Fruit fly (Drosophila melanogaster) whole organism, prepupa: ENCODE data around the gene CG31910.

Source experiments
- CG10669 ChIP-seq: fragments of 200-800 bp; sonication (Bioruptor generic); optimal IDR thresholded peaks from 3 replicates; lab custom pipeline; 2018; ENCODE audit warnings: missing biosample characterization, mild to moderate bottlenecking, missing genetic modification characterization, moderate library complexity
- CG11902 ChIP-seq: fragments of 200-800 bp; sonication (Bioruptor generic); optimal IDR thresholded peaks from 3 replicates; lab custom pipeline; 2016; ENCODE audit warnings: missing biosample characterization, missing genetic modification characterization
- CG15336 ChIP-seq: fragments of 200-800 bp; sonication (Bioruptor generic); IDR thresholded peaks from 2 replicates; pipeline ENCODE4 v1.3.6; 2022; ENCODE audit warnings: missing biosample characterization, missing genetic modification characterization
- CG1621 ChIP-seq: fragments of 200-800 bp; sonication (Bioruptor generic); optimal IDR thresholded peaks from 3 replicates; lab custom pipeline; 2018; ENCODE audit warnings: missing biosample characterization, mild to moderate bottlenecking, missing genetic modification characterization
- CG3032 ChIP-seq: fragments of 200-800 bp; optimal IDR thresholded peaks from 2 replicates; lab custom pipeline; 2019; ENCODE audit warnings: missing biosample characterization, mild to moderate bottlenecking, missing genetic modification characterization, moderate library complexity
- CG34406 ChIP-seq: fragments of 200-800 bp; sonication (Bioruptor generic); optimal IDR thresholded peaks from 3 replicates; lab custom pipeline; 2016; ENCODE audit warnings: missing biosample characterization, missing genetic modification characterization
- CG3919 ChIP-seq: fragments of 200-800 bp; sonication (Bioruptor generic); optimal IDR thresholded peaks from 3 replicates; lab custom pipeline; 2016; ENCODE audit warnings: missing biosample characterization, missing genetic modification characterization
- CG4318 ChIP-seq: fragments of 200-800 bp; sonication (Bioruptor generic); optimal IDR thresholded peaks from 3 replicates; lab custom pipeline; 2017; ENCODE audit warnings: missing biosample characterization, mild to moderate bottlenecking, missing genetic modification characterization
- CG6163 ChIP-seq: fragments of 200-800 bp; sonication (Bioruptor generic); IDR thresholded peaks from 3 replicates; pipeline ENCODE4 v1.3.6; 2022; ENCODE audit warnings: missing biosample characterization, missing genetic modification characterization
- CG6792 ChIP-seq: fragments of 200-800 bp; sonication (Bioruptor generic); optimal IDR thresholded peaks from 3 replicates; lab custom pipeline; 2016; ENCODE audit warnings: missing biosample characterization, missing genetic modification characterization
- CG6808 ChIP-seq: fragments of 200-800 bp; sonication (Bioruptor generic); optimal IDR thresholded peaks from 3 replicates; lab custom pipeline; 2017; ENCODE audit warnings: missing biosample characterization, missing genetic modification characterization, mild to moderate bottlenecking, moderate library complexity, missing genetic modification reagents
- CG6854 ChIP-seq: fragments of 200-800 bp; sonication (Bioruptor generic); optimal IDR thresholded peaks from 2 replicates; lab custom pipeline; 2017; ENCODE audit warnings: missing biosample characterization, mild to moderate bottlenecking, missing genetic modification characterization
- CG8119 ChIP-seq: fragments of 200-800 bp; sonication (Bioruptor generic); IDR thresholded peaks from 3 replicates; pipeline ENCODE4 v1.3.6; 2022; ENCODE audit warnings: missing biosample characterization, missing genetic modification characterization
- CG8319 ChIP-seq: fragments of 200-800 bp; sonication (Bioruptor generic); optimal IDR thresholded peaks from 3 replicates; lab custom pipeline; 2016; ENCODE audit warnings: missing biosample characterization, missing genetic modification characterization
- CG8632 ChIP-seq: fragments of 200-800 bp; sonication (Bioruptor generic); optimal IDR thresholded peaks from 3 replicates; lab custom pipeline; 2016; ENCODE audit warnings: missing biosample characterization, missing genetic modification characterization
- CG9139 ChIP-seq: fragments of 200-800 bp; sonication (Bioruptor generic); optimal IDR thresholded peaks from 3 replicates; lab custom pipeline; 2017; ENCODE audit warnings: missing biosample characterization, mild to moderate bottlenecking, missing genetic modification characterization
- Eip78C ChIP-seq: fragments of 200-800 bp; sonication (Bioruptor generic); peaks from one replicate; lab custom pipeline; 2016; ENCODE audit warnings: missing biosample characterization, missing genetic modification characterization
- Eip93F ChIP-seq: fragments of 200-800 bp; sonication (Bioruptor generic); optimal IDR thresholded peaks from 2 replicates; lab custom pipeline; 2016; ENCODE audit warnings: missing biosample characterization, mild to moderate bottlenecking, missing genetic modification characterization
- Ets96B ChIP-seq: fragments of 200-800 bp; optimal IDR thresholded peaks from 2 replicates; lab custom pipeline; 2019; ENCODE audit warnings: missing biosample characterization, mild to moderate bottlenecking, missing genetic modification characterization, moderate library complexity
- Hr4 ChIP-seq: fragments of 200-800 bp; sonication (Bioruptor generic); optimal IDR thresholded peaks from 3 replicates; lab custom pipeline; 2016; ENCODE audit warnings: missing biosample characterization, missing genetic modification characterization
- Lpt ChIP-seq: fragments of 200-800 bp; sonication (Bioruptor generic); optimal IDR thresholded peaks from 3 replicates; lab custom pipeline; 2016; ENCODE audit warnings: missing biosample characterization, missing genetic modification characterization
- Met ChIP-seq: fragments of 200-800 bp; sonication (Bioruptor generic); optimal IDR thresholded peaks from 3 replicates; lab custom pipeline; 2016; ENCODE audit warnings: missing biosample characterization, missing genetic modification characterization
- OdsH ChIP-seq: fragments of 200-800 bp; sonication (Bioruptor generic); optimal IDR thresholded peaks from 3 replicates; lab custom pipeline; 2016; ENCODE audit warnings: missing biosample characterization, missing genetic modification characterization
- Sox102F ChIP-seq: fragments of 200-800 bp; sonication (Bioruptor generic); optimal IDR thresholded peaks from 2 replicates; lab custom pipeline; 2016; ENCODE audit warnings: missing biosample characterization, mild to moderate bottlenecking, missing genetic modification characterization
- achi ChIP-seq: fragments of 200-800 bp; sonication (Bioruptor generic); optimal IDR thresholded peaks from 3 replicates; lab custom pipeline; 2016; ENCODE audit warnings: missing biosample characterization, missing genetic modification characterization
- acj6 ChIP-seq: fragments of 200-800 bp; sonication (Bioruptor generic); optimal IDR thresholded peaks from 3 replicates; lab custom pipeline; 2016; ENCODE audit warnings: missing biosample characterization, missing genetic modification characterization
- cyc ChIP-seq: fragments of 200-800 bp; sonication (Bioruptor generic); optimal IDR thresholded peaks from 3 replicates; lab custom pipeline; 2016; ENCODE audit warnings: missing biosample characterization, missing genetic modification characterization
- dsx ChIP-seq: fragments of 200-800 bp; optimal IDR thresholded peaks from 3 replicates; lab custom pipeline; 2019; ENCODE audit warnings: missing biosample characterization, mild to moderate bottlenecking, missing genetic modification characterization, moderate library complexity; ENCODE audit not compliant: poor library complexity, severe bottlenecking
- esn ChIP-seq: fragments of 200-800 bp; sonication (Bioruptor generic); optimal IDR thresholded peaks from 2 replicates; lab custom pipeline; 2016; ENCODE audit warnings: missing biosample characterization, mild to moderate bottlenecking, missing genetic modification characterization, moderate library complexity
- fd85E ChIP-seq: fragments of 200-800 bp; sonication (Bioruptor generic); optimal IDR thresholded peaks from 3 replicates; lab custom pipeline; 2016; ENCODE audit warnings: missing biosample characterization, missing genetic modification characterization
- fkh ChIP-seq: fragments of 200-800 bp; sonication (Bioruptor generic); optimal IDR thresholded peaks from 3 replicates; lab custom pipeline; 2017; ENCODE audit warnings: missing biosample characterization, mild to moderate bottlenecking, missing genetic modification characterization, moderate library complexity
- lz ChIP-seq: fragments of 200-800 bp; sonication (Bioruptor generic); optimal IDR thresholded peaks from 3 replicates; lab custom pipeline; 2016; ENCODE audit warnings: missing biosample characterization, missing genetic modification characterization
- net ChIP-seq: fragments of 200-800 bp; sonication (Bioruptor generic); optimal IDR thresholded peaks from 3 replicates; lab custom pipeline; 2016; ENCODE audit warnings: missing biosample characterization, missing genetic modification characterization
- salr ChIP-seq, 2 experiments: fragments of 200-800 bp; sonication (Bioruptor generic); optimal IDR thresholded peaks; 3 replicates each; lab custom pipeline; 2016 to 2018; ENCODE audit warnings: missing biosample characterization in 2 of 2, missing genetic modification characterization in 2 of 2, mild to moderate bottlenecking in 1 of 2
- ss ChIP-seq, 2 experiments: fragments of 200-800 bp; sonication (Bioruptor generic); optimal IDR thresholded peaks; 2 replicates in 1 of 2; 3 replicates in 1 of 2; lab custom pipeline; 2017 to 2018; ENCODE audit warnings: mild to moderate bottlenecking in 2 of 2, missing biosample characterization in 2 of 2, missing genetic modification characterization in 2 of 2, moderate library complexity in 1 of 2
- svp ChIP-seq: fragments of 200-800 bp; sonication (Bioruptor generic); peaks from one replicate; lab custom pipeline; 2016; ENCODE audit warnings: missing biosample characterization, missing genetic modification characterization
- vri ChIP-seq: fragments of 200-800 bp; sonication (Bioruptor generic); optimal IDR thresholded peaks from 3 replicates; lab custom pipeline; 2016; ENCODE audit warnings: missing biosample characterization, mild to moderate bottlenecking, missing genetic modification characterization

Gene CG31910

dm6 chr2L:6716921-6717320, 28.5 kb downstream of the CG31910 start (continued):
- TF ChIP-seq salr (GFP tag; optimal IDR thresholded peaks at IDR 0.05; lab: Kevin White, UChicago) (no peak), CG34406 (no peak), Eip93F (GFP tag; lab: Kevin White, UChicago) (no peak), dsx (GFP tag; lab: Kevin White, UChicago) (no peak), CG6792 (no peak)

- TF ChIP-seq CG4318 = no peak
- TF ChIP-seq svp (GFP tag; lab: Kevin White, UChicago) = peak; percentile 96
Observed at dm6 chr2L:6716182-6716770, 29.1 kb downstream of the CG31910 start, which contains the start of gene AkhR. TSS of gene AkhR (minus strand) at chr2L:6716186.

dm6 chr2L:6708997-6709662, 36.3 kb downstream of the CG31910 start, which contains the start of gene Tsp:
TSS of gene Tsp (minus strand) at chr2L:6709086.
- TF ChIP-seq CG9139 = peak; percentile 7
- peak; percentile 23 for TF ChIP-seq fkh
- peak; percentile 13; the same call in 1 of the 3 replicates for TF ChIP-seq CG8119 (GFP tag; lab: Robert Waterston, UW)
- TF ChIP-seq net (GFP tag; lab: Kevin White, UChicago) = peak; percentile 4
- no peak for TF ChIP-seq Sox102F (GFP tag; lab: Kevin White, UChicago)
- peak; percentile 12 for TF ChIP-seq achi
- TF ChIP-seq ss (GFP tag; optimal IDR thresholded peaks at IDR 0.05; lab: Kevin White, UChicago) = peak; percentile 5 to 41
- no peak for TF ChIP-seq CG8632
- no peak for TF ChIP-seq CG6854 (GFP tag; lab: Kevin White, UChicago)
- TF ChIP-seq CG6808 (GFP tag; lab: Kevin White, UChicago) = peak; percentile 4
- no peak for TF ChIP-seq Eip93F (GFP tag; lab: Kevin White, UChicago)
- TF ChIP-seq CG1621 (tag; lab: Kevin White, UChicago) = peak; percentile 36
- peak; percentile 71 for TF ChIP-seq Eip78C (GFP tag; lab: Kevin White, UChicago)
- TF ChIP-seq salr (GFP tag; optimal IDR thresholded peaks at IDR 0.05; lab: Kevin White, UChicago) = no peak
- peak; percentile 56 for TF ChIP-seq CG6163 (GFP tag; lab: Robert Waterston, UW)
- peak; percentile 17 for TF ChIP-seq CG3919 (GFP tag; lab: Kevin White, UChicago)
- peak; percentile 64 for TF ChIP-seq svp (GFP tag; lab: Kevin White, UChicago)
- peak; percentile 27 for TF ChIP-seq Met (GFP tag; lab: Kevin White, UChicago)
- TF ChIP-seq cyc (GFP tag; lab: Kevin White, UChicago) = no peak
- TF ChIP-seq CG15336 (GFP tag; lab: Robert Waterston, UW) = peak; percentile 19; the same call in 1 of the 2 replicates
- peak; percentile 28 for TF ChIP-seq acj6 (GFP tag; lab: Kevin White, UChicago)
- peak; percentile 21 for TF ChIP-seq esn
- peak; percentile 7 for TF ChIP-seq CG34406

- no peak for TF ChIP-seq vri (GFP tag; lab: Kevin White, UChicago)
- TF ChIP-seq OdsH (GFP tag; lab: Kevin White, UChicago) = no peak
- no peak for TF ChIP-seq CG6808 (GFP tag; lab: Kevin White, UChicago)
- TF ChIP-seq CG8319 = no peak
- no peak for TF ChIP-seq salr (GFP tag; optimal IDR thresholded peaks at IDR 0.05; lab: Kevin White, UChicago)
- no peak for TF ChIP-seq Lpt (GFP tag; lab: Kevin White, UChicago)
- no peak for TF ChIP-seq achi
Observed at dm6 chr2L:6706368-6706919, 39.0 kb downstream of the CG31910 start.

DNA sequence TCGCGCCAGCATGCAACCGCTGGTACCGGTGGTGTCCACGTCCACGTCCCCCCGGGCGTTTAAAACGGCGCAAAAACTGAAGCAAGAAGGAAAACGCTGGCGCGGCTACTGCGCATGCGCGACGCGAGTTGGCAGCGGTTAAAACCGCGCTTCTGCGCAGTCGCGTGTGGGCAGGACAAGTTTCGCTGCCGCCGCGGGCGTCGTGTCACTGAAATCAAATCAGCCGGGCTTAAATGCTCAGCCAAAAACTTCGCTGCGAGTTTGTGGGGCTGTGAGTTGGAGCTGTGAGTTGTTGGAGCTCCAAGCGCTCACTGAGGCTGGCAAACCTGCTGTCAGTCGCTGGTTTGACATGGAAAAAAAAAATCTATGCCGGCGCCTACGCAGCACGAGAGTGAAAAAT, 40.3 kb downstream of the CG31910 start:
- TF ChIP-seq acj6 (GFP tag; lab: Kevin White, UChicago) (no peak), CG11902 (GFP tag; lab: Kevin White, UChicago) (no peak), lz (GFP tag; lab: Kevin White, UChicago) (no peak), fd85E (no peak), CG10669 (GFP tag; lab: Kevin White, UChicago) (no peak), net (GFP tag; lab: Kevin White, UChicago) (no peak), Ets96B (tag; lab: Kevin White, UChicago) (no peak), CG6163 (GFP tag; lab: Robert Waterston, UW) (no peak), Hr4 (GFP tag; lab: Kevin White, UChicago) (no peak), CG3032 (tag; lab: Kevin White, UChicago) (no peak)
